Fruit fly (Drosophila melanogaster) whole organism, prepupa: ENCODE measurements around the gene Mgat4a.

Experiments
- CG11294 ChIP-seq: fragments of 200-800 bp; sonication (Bioruptor generic); IDR thresholded peaks from 2 replicates; pipeline ENCODE4 v1.3.6; 2022; ENCODE audit warnings: missing biosample characterization, missing genetic modification characterization
- CG11762 ChIP-seq: fragments of 200-800 bp; sonication (Bioruptor generic); optimal IDR thresholded peaks from 3 replicates; lab custom pipeline; 2016; ENCODE audit warnings: missing biosample characterization, missing genetic modification characterization; ENCODE audit not compliant: insufficient read depth
- CG15336 ChIP-seq: fragments of 200-800 bp; sonication (Bioruptor generic); IDR thresholded peaks from 2 replicates; pipeline ENCODE4 v1.3.6; 2022; ENCODE audit warnings: missing biosample characterization, missing genetic modification characterization
- CG1621 ChIP-seq: fragments of 200-800 bp; sonication (Bioruptor generic); optimal IDR thresholded peaks from 3 replicates; lab custom pipeline; 2018; ENCODE audit warnings: missing biosample characterization, mild to moderate bottlenecking, missing genetic modification characterization
- CG3032 ChIP-seq: fragments of 200-800 bp; optimal IDR thresholded peaks from 2 replicates; lab custom pipeline; 2019; ENCODE audit warnings: missing biosample characterization, mild to moderate bottlenecking, missing genetic modification characterization, moderate library complexity
- CG31627 ChIP-seq: fragments of 200-800 bp; sonication (Bioruptor generic); optimal IDR thresholded peaks from 3 replicates; lab custom pipeline; 2016; ENCODE audit warnings: missing biosample characterization, missing genetic modification characterization
- CG34406 ChIP-seq: fragments of 200-800 bp; sonication (Bioruptor generic); optimal IDR thresholded peaks from 3 replicates; lab custom pipeline; 2016; ENCODE audit warnings: missing biosample characterization, missing genetic modification characterization
- CG3919 ChIP-seq: fragments of 200-800 bp; sonication (Bioruptor generic); optimal IDR thresholded peaks from 3 replicates; lab custom pipeline; 2016; ENCODE audit warnings: missing biosample characterization, missing genetic modification characterization
- CG6792 ChIP-seq: fragments of 200-800 bp; sonication (Bioruptor generic); optimal IDR thresholded peaks from 3 replicates; lab custom pipeline; 2016; ENCODE audit warnings: missing biosample characterization, missing genetic modification characterization
- CG6808 ChIP-seq: fragments of 200-800 bp; sonication (Bioruptor generic); optimal IDR thresholded peaks from 3 replicates; lab custom pipeline; 2017; ENCODE audit warnings: missing biosample characterization, missing genetic modification characterization, mild to moderate bottlenecking, moderate library complexity, missing genetic modification reagents
- CG6854 ChIP-seq: fragments of 200-800 bp; sonication (Bioruptor generic); optimal IDR thresholded peaks from 2 replicates; lab custom pipeline; 2017; ENCODE audit warnings: missing biosample characterization, mild to moderate bottlenecking, missing genetic modification characterization
- CG8119 ChIP-seq: fragments of 200-800 bp; sonication (Bioruptor generic); IDR thresholded peaks from 3 replicates; pipeline ENCODE4 v1.3.6; 2022; ENCODE audit warnings: missing biosample characterization, missing genetic modification characterization
- CG8632 ChIP-seq: fragments of 200-800 bp; sonication (Bioruptor generic); optimal IDR thresholded peaks from 3 replicates; lab custom pipeline; 2016; ENCODE audit warnings: missing biosample characterization, missing genetic modification characterization
- CG9139 ChIP-seq: fragments of 200-800 bp; sonication (Bioruptor generic); optimal IDR thresholded peaks from 3 replicates; lab custom pipeline; 2017; ENCODE audit warnings: missing biosample characterization, mild to moderate bottlenecking, missing genetic modification characterization
- Eip75B ChIP-seq: fragments of 200-800 bp; sonication (Bioruptor generic); optimal IDR thresholded peaks from 3 replicates; lab custom pipeline; 2016; ENCODE audit warnings: missing biosample characterization, missing genetic modification characterization
- Eip78C ChIP-seq: fragments of 200-800 bp; sonication (Bioruptor generic); peaks from one replicate; lab custom pipeline; 2016; ENCODE audit warnings: missing biosample characterization, missing genetic modification characterization
- Eip93F ChIP-seq: fragments of 200-800 bp; sonication (Bioruptor generic); optimal IDR thresholded peaks from 2 replicates; lab custom pipeline; 2016; ENCODE audit warnings: missing biosample characterization, mild to moderate bottlenecking, missing genetic modification characterization
- Ets21C ChIP-seq: fragments of 200-800 bp; sonication (Bioruptor generic); optimal IDR thresholded peaks from 3 replicates; lab custom pipeline; 2016; ENCODE audit warnings: missing biosample characterization, missing genetic modification characterization
- Hr38 ChIP-seq: sonication (Bioruptor generic); optimal IDR thresholded peaks from 2 replicates; lab custom pipeline; 2016; ENCODE audit warnings: missing biosample characterization, missing genetic modification characterization
- Met ChIP-seq: fragments of 200-800 bp; sonication (Bioruptor generic); optimal IDR thresholded peaks from 3 replicates; lab custom pipeline; 2016; ENCODE audit warnings: missing biosample characterization, missing genetic modification characterization
- OdsH ChIP-seq: fragments of 200-800 bp; sonication (Bioruptor generic); optimal IDR thresholded peaks from 3 replicates; lab custom pipeline; 2016; ENCODE audit warnings: missing biosample characterization, missing genetic modification characterization
- Smox ChIP-seq: fragments of 200-800 bp; sonication (Bioruptor generic); optimal IDR thresholded peaks from 3 replicates; lab custom pipeline; 2016; ENCODE audit warnings: missing biosample characterization, missing genetic modification characterization
- Sox14 ChIP-seq: fragments of 200-800 bp; sonication (Bioruptor generic); optimal IDR thresholded peaks from 3 replicates; lab custom pipeline; 2016; ENCODE audit warnings: missing biosample characterization, missing genetic modification characterization
- Sox15 ChIP-seq: fragments of 200-800 bp; sonication (Bioruptor generic); optimal IDR thresholded peaks from 3 replicates; lab custom pipeline; 2016; ENCODE audit warnings: missing biosample characterization, missing genetic modification characterization
- dsx ChIP-seq: fragments of 200-800 bp; optimal IDR thresholded peaks from 3 replicates; lab custom pipeline; 2019; ENCODE audit warnings: missing biosample characterization, mild to moderate bottlenecking, missing genetic modification characterization, moderate library complexity; ENCODE audit not compliant: poor library complexity, severe bottlenecking
- eg ChIP-seq: fragments of 200-800 bp; sonication (Bioruptor generic); IDR thresholded peaks from 3 replicates; pipeline ENCODE4 v1.3.6; 2022; ENCODE audit warnings: missing biosample characterization, missing genetic modification characterization
- esn ChIP-seq: fragments of 200-800 bp; sonication (Bioruptor generic); optimal IDR thresholded peaks from 2 replicates; lab custom pipeline; 2016; ENCODE audit warnings: missing biosample characterization, mild to moderate bottlenecking, missing genetic modification characterization, moderate library complexity
- fd85E ChIP-seq: fragments of 200-800 bp; sonication (Bioruptor generic); optimal IDR thresholded peaks from 3 replicates; lab custom pipeline; 2016; ENCODE audit warnings: missing biosample characterization, missing genetic modification characterization
- fkh ChIP-seq: fragments of 200-800 bp; sonication (Bioruptor generic); optimal IDR thresholded peaks from 3 replicates; lab custom pipeline; 2017; ENCODE audit warnings: missing biosample characterization, mild to moderate bottlenecking, missing genetic modification characterization, moderate library complexity
- lz ChIP-seq: fragments of 200-800 bp; sonication (Bioruptor generic); optimal IDR thresholded peaks from 3 replicates; lab custom pipeline; 2016; ENCODE audit warnings: missing biosample characterization, missing genetic modification characterization
- net ChIP-seq: fragments of 200-800 bp; sonication (Bioruptor generic); optimal IDR thresholded peaks from 3 replicates; lab custom pipeline; 2016; ENCODE audit warnings: missing biosample characterization, missing genetic modification characterization
- svp ChIP-seq: fragments of 200-800 bp; sonication (Bioruptor generic); peaks from one replicate; lab custom pipeline; 2016; ENCODE audit warnings: missing biosample characterization, missing genetic modification characterization
- topi ChIP-seq: fragments of 200-800 bp; sonication (Bioruptor generic); optimal IDR thresholded peaks from 3 replicates; lab custom pipeline; 2016; ENCODE audit warnings: missing biosample characterization, missing genetic modification characterization

Gene Mgat4a

dm6 chr3L:14759984-14760626 lies 1.7 kb upstream of the Mgat4a start (continued):
- TF ChIP-seq CG8632 (GFP tag; lab: Kevin White, UChicago) (peak; percentile 32), Smox (GFP tag; lab: Kevin White, UChicago) (peak; percentile 68), CG11294 (GFP tag; lab: Robert Waterston, UW) (peak; percentile 9; the same call in 1 of the 2 replicates), CG3032 (tag; lab: Kevin White, UChicago) (no peak), CG1621 (tag; lab: Kevin White, UChicago) (peak; percentile 12), Eip75B (GFP tag; lab: Kevin White, UChicago) (peak; percentile 64), eg (GFP tag; lab: Robert Waterston, UW) (peak; percentile 59), svp (GFP tag; lab: Kevin White, UChicago) (peak; percentile 90), OdsH (peak; percentile 57), CG11762 (GFP tag; lab: Kevin White, UChicago) (peak; percentile 21), fkh (GFP tag; lab: Kevin White, UChicago) (no peak), CG3919 (peak; percentile 58), CG15336 (GFP tag; lab: Robert Waterston, UW) (peak; percentile 82)

- TF ChIP-seq Ets21C (GFP tag; lab: Kevin White, UChicago) (no peak), dsx (no peak), svp (GFP tag; lab: Kevin White, UChicago) (no peak), CG6808 (GFP tag; lab: Kevin White, UChicago) (no peak), Met (GFP tag; lab: Kevin White, UChicago) (no peak), Sox14 (GFP tag; lab: Kevin White, UChicago) (no peak)
Observed at dm6 chr3L:14760949-14761348, 879 bp upstream of the Mgat4a start, which contains the start of gene Trl. Trl (minus strand) TSS chr3L:14761049.

- TF ChIP-seq CG31627 (GFP tag; lab: Kevin White, UChicago), result no peak
- no peak for TF ChIP-seq CG9139 (GFP tag; lab: Kevin White, UChicago)
- no peak for TF ChIP-seq Eip78C (GFP tag; lab: Kevin White, UChicago)
- TF ChIP-seq fd85E (GFP tag; lab: Kevin White, UChicago), result no peak
- TF ChIP-seq Met (GFP tag; lab: Kevin White, UChicago), result no peak
- TF ChIP-seq Ets21C (GFP tag; lab: Kevin White, UChicago), result no peak
- TF ChIP-seq net (GFP tag; lab: Kevin White, UChicago), result no peak
- TF ChIP-seq Sox15 (GFP tag; lab: Kevin White, UChicago), result no peak
- TF ChIP-seq CG6792 (GFP tag; lab: Kevin White, UChicago), result no peak
- TF ChIP-seq lz (GFP tag; lab: Kevin White, UChicago), result no peak
Observed at dm6 chr3L:14769183-14769582, 7.4 kb downstream of the Mgat4a start, which contains the start of gene Mgat4b. Mgat4b (minus strand) TSS chr3L:14769283.

- TF ChIP-seq Hr38 (GFP tag; lab: Kevin White, UChicago) (no peak), Eip93F (no peak), topi (GFP tag; lab: Kevin White, UChicago) (no peak), esn (GFP tag; lab: Kevin White, UChicago) (peak; percentile 51), CG34406 (GFP tag; lab: Kevin White, UChicago) (no peak), CG3032 (tag; lab: Kevin White, UChicago) (peak; percentile 19), CG6854 (GFP tag; lab: Kevin White, UChicago) (peak; percentile 32), CG15336 (GFP tag; lab: Robert Waterston, UW) (0 out of 2 replicates have a peak, but pooled peaks have one; percentile 23), CG11294 (GFP tag; lab: Robert Waterston, UW) (no peak), CG3919 (no peak), Eip78C (GFP tag; lab: Kevin White, UChicago) (peak; percentile 88), CG6808 (GFP tag; lab: Kevin White, UChicago) (no peak), CG8119 (GFP tag; lab: Robert Waterston, UW) (peak; percentile 18; the same call in 1 of the 3 replicates), CG31627 (GFP tag; lab: Kevin White, UChicago) (peak; percentile 19), svp (GFP tag; lab: Kevin White, UChicago) (peak; percentile 76), lz (GFP tag; lab: Kevin White, UChicago) (peak; percentile 47)
Observed at dm6 chr3L:14775711-14776660, 14.2 kb downstream of the Mgat4a start, which contains the start of gene mop. mop (minus strand) TSS chr3L:14776129.
